Fruit fly (Drosophila melanogaster) ovary, adult (tissue): Measurements from ENCODE around the gene ocn.

Source experiments
- CG17801 ChIP-seq: fragments of 200-800 bp; optimal IDR thresholded peaks from 2 replicates; lab custom pipeline; 2019; ENCODE audit warnings: missing biosample characterization, mild to moderate bottlenecking, missing genetic modification characterization, moderate library complexity; ENCODE audit not compliant: partially characterized antibody

ocn gene

dm6 chr3R:30055915-30056544, 18.5 kb upstream of the ocn start, which contains the start of the genes Rpp14b and spn-A:
Rpp14b (plus strand) TSS chr3R:30055957.
spn-A (minus strand) TSS chr3R:30056037.
- peak; percentile 8 for TF ChIP-seq CG17801 (GFP tag; lab: Kevin White, UChicago)

dm6 chr3R:30052455-30053046, 15.0 kb upstream of the ocn start, which contains the start of gene Jasper:
Jasper (plus strand) TSS chr3R:30052514.
- TF ChIP-seq CG17801 (GFP tag; lab: Kevin White, UChicago): peak; percentile 41

- TF ChIP-seq CG17801 (GFP tag; lab: Kevin White, UChicago): no peak
These were observed 14.4 kb upstream of the ocn start, which contains the start of gene CG15528 for dm6 chr3R:30051933-30052332. CG15528 (minus strand) TSS chr3R:30052112.

- no peak for TF ChIP-seq CG17801 (GFP tag; lab: Kevin White, UChicago)
These were observed 12.9 kb upstream of the ocn start for dm6 chr3R:30050448-30050847.

- peak; percentile 95 for TF ChIP-seq CG17801 (GFP tag; lab: Kevin White, UChicago)
These were observed 8.8 kb upstream of the ocn start, which contains the start of the genes RpL32 and CG7943 for dm6 chr3R:30046029-30047001. RpL32 (minus strand) TSS chr3R:30046161. CG7943 (plus strand) TSS chr3R:30046470.

- TF ChIP-seq CG17801 (GFP tag; lab: Kevin White, UChicago): peak; percentile 68
These were observed 5.7 kb upstream of the ocn start, which contains the start of gene Sry-delta for dm6 chr3R:30043139-30043744. Sry-delta (plus strand) TSS chr3R:30043341.

- no peak for TF ChIP-seq CG17801 (GFP tag; lab: Kevin White, UChicago)
These were observed 3.3 kb upstream of the ocn start for dm6 chr3R:30040879-30041278.

- no peak for TF ChIP-seq CG17801 (GFP tag; lab: Kevin White, UChicago)
These were observed 2.0 kb upstream of the ocn start, which contains the start of the genes janA, Sry-alpha and Sry-beta for dm6 chr3R:30039494-30039893. janA (minus strand) TSS chr3R:30039533. Sry-alpha (plus strand) TSS chr3R:30039719. Sry-beta (plus strand) TSS chr3R:30039719.

dm6 chr3R:30038628-30039027, 1.1 kb upstream of the ocn start, which contains the start of gene janB:
janB (minus strand) TSS chr3R:30038728.
- TF ChIP-seq CG17801 (GFP tag; lab: Kevin White, UChicago): no peak

dm6 chr3R:30036609-30037008, 921 bp downstream of the ocn start, which contains the start of gene ZIPIC:
ZIPIC (minus strand) TSS chr3R:30036870.
- no peak for TF ChIP-seq CG17801 (GFP tag; lab: Kevin White, UChicago)

- no peak for TF ChIP-seq CG17801 (GFP tag; lab: Kevin White, UChicago)
These were observed 5.2 kb downstream of the ocn start for dm6 chr3R:30032281-30032680.

- no peak for TF ChIP-seq CG17801 (GFP tag; lab: Kevin White, UChicago)
These were observed 7.5 kb downstream of the ocn start for dm6 chr3R:30030061-30030460.

dm6 chr3R:30023445-30023844, 14.1 kb downstream of the ocn start:
- no peak for TF ChIP-seq CG17801 (GFP tag; lab: Kevin White, UChicago)

dm6 chr3R:30022452-30023028, 15.0 kb downstream of the ocn start, which contains the start of the genes RpS28a and Axn:
RpS28a (minus strand) TSS chr3R:30022648.
Axn (plus strand) TSS chr3R:30022842.
- no peak for TF ChIP-seq CG17801 (GFP tag; lab: Kevin White, UChicago)
